Fruit fly (Drosophila melanogaster) whole organism, prepupa: ENCODE results near the gene pyd.

Source experiments
- Blimp-1 ChIP-seq: fragments of 200-800 bp; sonication (Bioruptor generic); optimal IDR thresholded peaks from 3 replicates; lab custom pipeline; 2017; ENCODE audit warnings: missing biosample characterization, missing genetic modification characterization, mild to moderate bottlenecking, moderate library complexity, missing genetic modification reagents
- CG10669 ChIP-seq: fragments of 200-800 bp; sonication (Bioruptor generic); optimal IDR thresholded peaks from 3 replicates; lab custom pipeline; 2018; ENCODE audit warnings: missing biosample characterization, mild to moderate bottlenecking, missing genetic modification characterization, moderate library complexity
- CG11294 ChIP-seq: fragments of 200-800 bp; sonication (Bioruptor generic); IDR thresholded peaks from 2 replicates; pipeline ENCODE4 v1.3.6; 2022; ENCODE audit warnings: missing biosample characterization, missing genetic modification characterization
- CG11902 ChIP-seq: fragments of 200-800 bp; sonication (Bioruptor generic); optimal IDR thresholded peaks from 3 replicates; lab custom pipeline; 2016; ENCODE audit warnings: missing biosample characterization, missing genetic modification characterization
- CG1621 ChIP-seq: fragments of 200-800 bp; sonication (Bioruptor generic); optimal IDR thresholded peaks from 3 replicates; lab custom pipeline; 2018; ENCODE audit warnings: missing biosample characterization, mild to moderate bottlenecking, missing genetic modification characterization
- CG16779 ChIP-seq: fragments of 200-800 bp; sonication (Bioruptor generic); optimal IDR thresholded peaks from 3 replicates; lab custom pipeline; 2017; ENCODE audit warnings: missing biosample characterization, mild to moderate bottlenecking, missing genetic modification characterization
- CG3032 ChIP-seq: fragments of 200-800 bp; optimal IDR thresholded peaks from 2 replicates; lab custom pipeline; 2019; ENCODE audit warnings: missing biosample characterization, mild to moderate bottlenecking, missing genetic modification characterization, moderate library complexity
- CG31627 ChIP-seq: fragments of 200-800 bp; sonication (Bioruptor generic); optimal IDR thresholded peaks from 3 replicates; lab custom pipeline; 2016; ENCODE audit warnings: missing biosample characterization, missing genetic modification characterization
- CG34406 ChIP-seq: fragments of 200-800 bp; sonication (Bioruptor generic); optimal IDR thresholded peaks from 3 replicates; lab custom pipeline; 2016; ENCODE audit warnings: missing biosample characterization, missing genetic modification characterization
- CG3919 ChIP-seq: fragments of 200-800 bp; sonication (Bioruptor generic); optimal IDR thresholded peaks from 3 replicates; lab custom pipeline; 2016; ENCODE audit warnings: missing biosample characterization, missing genetic modification characterization
- CG4318 ChIP-seq: fragments of 200-800 bp; sonication (Bioruptor generic); optimal IDR thresholded peaks from 3 replicates; lab custom pipeline; 2017; ENCODE audit warnings: missing biosample characterization, mild to moderate bottlenecking, missing genetic modification characterization
- CG6163 ChIP-seq: fragments of 200-800 bp; sonication (Bioruptor generic); IDR thresholded peaks from 3 replicates; pipeline ENCODE4 v1.3.6; 2022; ENCODE audit warnings: missing biosample characterization, missing genetic modification characterization
- CG6276 ChIP-seq: fragments of 200-800 bp; sonication (Bioruptor generic); optimal IDR thresholded peaks from 2 replicates; lab custom pipeline; 2017; ENCODE audit warnings: missing biosample characterization, mild to moderate bottlenecking, missing genetic modification characterization
- CG6792 ChIP-seq: fragments of 200-800 bp; sonication (Bioruptor generic); optimal IDR thresholded peaks from 3 replicates; lab custom pipeline; 2016; ENCODE audit warnings: missing biosample characterization, missing genetic modification characterization
- CG6808 ChIP-seq: fragments of 200-800 bp; sonication (Bioruptor generic); optimal IDR thresholded peaks from 3 replicates; lab custom pipeline; 2017; ENCODE audit warnings: missing biosample characterization, missing genetic modification characterization, mild to moderate bottlenecking, moderate library complexity, missing genetic modification reagents
- CG6854 ChIP-seq: fragments of 200-800 bp; sonication (Bioruptor generic); optimal IDR thresholded peaks from 2 replicates; lab custom pipeline; 2017; ENCODE audit warnings: missing biosample characterization, mild to moderate bottlenecking, missing genetic modification characterization
- CG7368 ChIP-seq: fragments of 200-800 bp; sonication (Bioruptor generic); optimal IDR thresholded peaks from 3 replicates; lab custom pipeline; 2016; ENCODE audit warnings: missing biosample characterization, missing genetic modification characterization
- CG8632 ChIP-seq: fragments of 200-800 bp; sonication (Bioruptor generic); optimal IDR thresholded peaks from 3 replicates; lab custom pipeline; 2016; ENCODE audit warnings: missing biosample characterization, missing genetic modification characterization
- CG9139 ChIP-seq: fragments of 200-800 bp; sonication (Bioruptor generic); optimal IDR thresholded peaks from 3 replicates; lab custom pipeline; 2017; ENCODE audit warnings: missing biosample characterization, mild to moderate bottlenecking, missing genetic modification characterization
- Eip75B ChIP-seq: fragments of 200-800 bp; sonication (Bioruptor generic); optimal IDR thresholded peaks from 3 replicates; lab custom pipeline; 2016; ENCODE audit warnings: missing biosample characterization, missing genetic modification characterization
- Eip78C ChIP-seq: fragments of 200-800 bp; sonication (Bioruptor generic); peaks from one replicate; lab custom pipeline; 2016; ENCODE audit warnings: missing biosample characterization, missing genetic modification characterization
- Ets96B ChIP-seq: fragments of 200-800 bp; optimal IDR thresholded peaks from 2 replicates; lab custom pipeline; 2019; ENCODE audit warnings: missing biosample characterization, mild to moderate bottlenecking, missing genetic modification characterization, moderate library complexity
- Hr38 ChIP-seq: sonication (Bioruptor generic); optimal IDR thresholded peaks from 2 replicates; lab custom pipeline; 2016; ENCODE audit warnings: missing biosample characterization, missing genetic modification characterization
- Hr39 ChIP-seq: fragments of 200-800 bp; sonication (Bioruptor generic); optimal IDR thresholded peaks from 2 replicates; lab custom pipeline; 2016; ENCODE audit warnings: missing biosample characterization, missing genetic modification characterization
- Lpt ChIP-seq: fragments of 200-800 bp; sonication (Bioruptor generic); optimal IDR thresholded peaks from 3 replicates; lab custom pipeline; 2016; ENCODE audit warnings: missing biosample characterization, missing genetic modification characterization
- Met ChIP-seq: fragments of 200-800 bp; sonication (Bioruptor generic); optimal IDR thresholded peaks from 3 replicates; lab custom pipeline; 2016; ENCODE audit warnings: missing biosample characterization, missing genetic modification characterization
- Sox102F ChIP-seq: fragments of 200-800 bp; sonication (Bioruptor generic); optimal IDR thresholded peaks from 2 replicates; lab custom pipeline; 2016; ENCODE audit warnings: missing biosample characterization, mild to moderate bottlenecking, missing genetic modification characterization
- Sox14 ChIP-seq: fragments of 200-800 bp; sonication (Bioruptor generic); optimal IDR thresholded peaks from 3 replicates; lab custom pipeline; 2016; ENCODE audit warnings: missing biosample characterization, missing genetic modification characterization
- Sox15 ChIP-seq: fragments of 200-800 bp; sonication (Bioruptor generic); optimal IDR thresholded peaks from 3 replicates; lab custom pipeline; 2016; ENCODE audit warnings: missing biosample characterization, missing genetic modification characterization
- achi ChIP-seq: fragments of 200-800 bp; sonication (Bioruptor generic); optimal IDR thresholded peaks from 3 replicates; lab custom pipeline; 2016; ENCODE audit warnings: missing biosample characterization, missing genetic modification characterization
- dac ChIP-seq: fragments of 200-800 bp; sonication (Bioruptor generic); optimal IDR thresholded peaks from 2 replicates; lab custom pipeline; 2017; ENCODE audit warnings: missing biosample characterization, mild to moderate bottlenecking, missing genetic modification characterization
- dsx ChIP-seq: fragments of 200-800 bp; optimal IDR thresholded peaks from 3 replicates; lab custom pipeline; 2019; ENCODE audit warnings: missing biosample characterization, mild to moderate bottlenecking, missing genetic modification characterization, moderate library complexity; ENCODE audit not compliant: poor library complexity, severe bottlenecking
- eg ChIP-seq: fragments of 200-800 bp; sonication (Bioruptor generic); IDR thresholded peaks from 3 replicates; pipeline ENCODE4 v1.3.6; 2022; ENCODE audit warnings: missing biosample characterization, missing genetic modification characterization
- esn ChIP-seq: fragments of 200-800 bp; sonication (Bioruptor generic); optimal IDR thresholded peaks from 2 replicates; lab custom pipeline; 2016; ENCODE audit warnings: missing biosample characterization, mild to moderate bottlenecking, missing genetic modification characterization, moderate library complexity
- fd85E ChIP-seq: fragments of 200-800 bp; sonication (Bioruptor generic); optimal IDR thresholded peaks from 3 replicates; lab custom pipeline; 2016; ENCODE audit warnings: missing biosample characterization, missing genetic modification characterization
- fkh ChIP-seq: fragments of 200-800 bp; sonication (Bioruptor generic); optimal IDR thresholded peaks from 3 replicates; lab custom pipeline; 2017; ENCODE audit warnings: missing biosample characterization, mild to moderate bottlenecking, missing genetic modification characterization, moderate library complexity
- lz ChIP-seq: fragments of 200-800 bp; sonication (Bioruptor generic); optimal IDR thresholded peaks from 3 replicates; lab custom pipeline; 2016; ENCODE audit warnings: missing biosample characterization, missing genetic modification characterization
- net ChIP-seq: fragments of 200-800 bp; sonication (Bioruptor generic); optimal IDR thresholded peaks from 3 replicates; lab custom pipeline; 2016; ENCODE audit warnings: missing biosample characterization, missing genetic modification characterization
- pdm3 ChIP-seq: fragments of 200-800 bp; sonication (Bioruptor generic); optimal IDR thresholded peaks from 3 replicates; lab custom pipeline; 2016; ENCODE audit warnings: missing biosample characterization, missing genetic modification characterization
- salr ChIP-seq, 2 experiments: fragments of 200-800 bp; sonication (Bioruptor generic); optimal IDR thresholded peaks; 3 replicates each; lab custom pipeline; 2016 to 2018; ENCODE audit warnings: missing biosample characterization in 2 of 2, missing genetic modification characterization in 2 of 2, mild to moderate bottlenecking in 1 of 2
- spab ChIP-seq: fragments of 200-800 bp; sonication (Bioruptor generic); optimal IDR thresholded peaks from 2 replicates; lab custom pipeline; 2017; ENCODE audit warnings: missing biosample characterization, mild to moderate bottlenecking, missing genetic modification characterization, missing genetic modification reagents
- ss ChIP-seq, 2 experiments: fragments of 200-800 bp; sonication (Bioruptor generic); optimal IDR thresholded peaks; 2 replicates in 1 of 2; 3 replicates in 1 of 2; lab custom pipeline; 2017 to 2018; ENCODE audit warnings: mild to moderate bottlenecking in 2 of 2, missing biosample characterization in 2 of 2, missing genetic modification characterization in 2 of 2, moderate library complexity in 1 of 2
- vri ChIP-seq: fragments of 200-800 bp; sonication (Bioruptor generic); optimal IDR thresholded peaks from 3 replicates; lab custom pipeline; 2016; ENCODE audit warnings: missing biosample characterization, mild to moderate bottlenecking, missing genetic modification characterization

The pyd gene

DNA sequence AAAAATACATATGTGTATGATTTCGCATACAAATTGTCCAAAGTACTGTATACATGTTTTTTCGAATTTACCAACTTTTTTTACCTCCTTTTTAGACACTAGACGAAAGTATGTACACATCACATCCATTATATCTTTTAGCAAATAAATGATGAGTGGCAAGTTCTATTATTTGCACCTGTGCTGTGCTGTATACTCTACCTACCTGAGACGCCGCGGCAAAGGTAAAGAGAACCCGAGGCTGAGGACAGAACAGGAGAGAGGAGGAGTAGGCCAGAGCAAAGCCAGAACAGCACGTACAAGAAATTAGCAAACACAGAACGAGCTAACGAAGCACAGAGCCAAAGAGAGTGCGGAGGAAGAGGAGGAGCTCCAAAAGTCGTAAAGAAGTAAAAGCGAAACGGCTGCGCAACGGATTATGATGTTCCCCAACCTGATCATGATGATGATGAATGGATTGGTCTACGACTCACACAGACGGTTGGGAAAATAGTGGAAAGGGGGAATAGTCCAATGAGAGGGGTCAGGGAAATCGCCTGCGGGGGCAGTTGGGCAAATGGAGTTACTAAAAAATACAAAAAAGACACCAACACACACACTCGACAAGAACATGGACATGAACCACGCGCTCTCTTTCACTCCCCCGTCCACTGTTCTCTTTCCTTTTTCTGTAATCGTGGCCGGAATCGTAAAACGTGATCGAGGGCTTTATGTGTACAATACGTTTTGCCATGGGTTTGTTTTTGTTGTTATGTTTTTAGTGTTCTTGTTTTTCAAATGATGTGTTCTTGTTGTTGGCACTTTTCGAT is 3.7 kb downstream of the pyd start (continued):
- TF ChIP-seq Met (GFP tag; lab: Kevin White, UChicago) = peak; percentile 86
- TF ChIP-seq Hr39 (GFP tag; lab: Kevin White, UChicago) = peak; percentile 88
- peak; percentile 91 for TF ChIP-seq Lpt
- peak; percentile 85 for TF ChIP-seq achi (GFP tag; lab: Kevin White, UChicago)
- TF ChIP-seq spab (GFP tag; lab: Kevin White, UChicago) = peak; percentile 91
- TF ChIP-seq CG7368 (GFP tag; lab: Kevin White, UChicago) = peak; percentile 64
- no peak for TF ChIP-seq Hr38 (GFP tag; lab: Kevin White, UChicago)
- peak; percentile 65 for TF ChIP-seq dsx (GFP tag; lab: Kevin White, UChicago)
- TF ChIP-seq Sox102F (GFP tag; lab: Kevin White, UChicago) = peak; percentile 75
- peak; percentile 71 for TF ChIP-seq dac (GFP tag; lab: Kevin White, UChicago)
- peak; percentile 73 for TF ChIP-seq CG11294
- TF ChIP-seq Ets96B = peak; percentile 94
- peak; percentile 30 for TF ChIP-seq CG6854 (GFP tag; lab: Kevin White, UChicago)
- peak; percentile 90 for TF ChIP-seq Eip75B (GFP tag; lab: Kevin White, UChicago)
- peak; percentile 88 for TF ChIP-seq Sox14 (GFP tag; lab: Kevin White, UChicago)
- TF ChIP-seq CG6276 = peak; percentile 69
- peak; percentile 68 for TF ChIP-seq net (GFP tag; lab: Kevin White, UChicago)
- peak; percentile 55 for TF ChIP-seq fd85E
- TF ChIP-seq CG4318 (GFP tag; lab: Kevin White, UChicago) = peak; percentile 57
- TF ChIP-seq Blimp-1 (GFP tag; lab: Kevin White, UChicago) = peak; percentile 70
- TF ChIP-seq CG8632 (GFP tag; lab: Kevin White, UChicago) = peak; percentile 74
- peak; percentile 73 for TF ChIP-seq CG34406
- TF ChIP-seq CG6792 (GFP tag; lab: Kevin White, UChicago) = peak; percentile 80
- peak; percentile 90 for TF ChIP-seq esn (GFP tag; lab: Kevin White, UChicago)
- peak; percentile 51; the same call in 2 of the 3 replicates for TF ChIP-seq CG6163 (GFP tag; lab: Robert Waterston, UW)
- TF ChIP-seq CG3919 (GFP tag; lab: Kevin White, UChicago) = peak; percentile 89
- TF ChIP-seq vri = peak; percentile 45
- TF ChIP-seq ss (GFP tag; optimal IDR thresholded peaks at IDR 0.05; lab: Kevin White, UChicago) = peak; percentile 32 to 36
- TF ChIP-seq CG31627 = peak; percentile 87
- peak; percentile 63 for TF ChIP-seq CG11902 (GFP tag; lab: Kevin White, UChicago)
- peak; percentile 86 for TF ChIP-seq lz
- peak; percentile 87 for TF ChIP-seq CG1621 (tag; lab: Kevin White, UChicago)
- peak; percentile 70 for TF ChIP-seq Sox15
- TF ChIP-seq pdm3 = peak; percentile 87

DNA sequence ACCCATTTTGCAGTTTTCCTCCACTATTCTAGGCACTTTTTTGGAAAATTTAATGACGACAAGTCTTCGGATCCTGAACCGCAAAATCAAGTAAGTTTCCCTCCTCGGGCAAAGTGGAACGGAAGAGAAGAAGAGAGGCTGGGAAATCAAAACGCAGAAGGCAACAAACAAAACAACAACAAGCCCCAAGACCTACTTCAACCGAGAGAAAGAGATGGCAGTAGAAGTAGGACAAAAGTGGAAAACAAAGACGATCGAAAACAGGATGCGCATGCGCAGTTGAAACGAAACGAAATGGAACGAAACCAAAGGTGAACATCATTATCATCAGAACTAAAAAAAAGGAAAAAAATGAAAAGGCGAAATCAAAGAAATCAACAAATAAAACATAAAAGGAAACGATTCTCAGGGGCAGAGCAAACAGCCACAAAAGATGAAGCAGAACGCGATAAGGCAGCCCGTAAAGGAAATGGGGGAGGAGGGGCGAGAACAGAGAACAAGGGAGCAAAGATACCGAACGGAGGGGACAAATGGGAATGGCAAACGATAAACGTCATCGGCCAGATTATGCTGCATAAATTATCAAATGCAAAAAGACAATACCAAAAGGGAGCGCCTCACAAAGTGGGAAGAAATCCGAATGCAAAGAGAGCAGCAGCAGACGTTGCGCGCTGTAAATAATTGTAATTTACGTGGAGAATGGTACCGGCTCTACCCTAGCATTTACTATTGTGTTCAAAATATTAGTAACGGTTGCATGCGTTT is 4.5 kb downstream of the pyd start:
- TF ChIP-seq Eip78C (GFP tag; lab: Kevin White, UChicago) (no peak), CG7368 (GFP tag; lab: Kevin White, UChicago) (no peak), spab (GFP tag; lab: Kevin White, UChicago) (peak; percentile 78), CG10669 (GFP tag; lab: Kevin White, UChicago) (peak; percentile 76), CG3032 (peak; percentile 53), salr (GFP tag; optimal IDR thresholded peaks at IDR 0.05; lab: Kevin White, UChicago) (peak in 1 of 2 experiments; percentile 23), CG9139 (GFP tag; lab: Kevin White, UChicago) (peak; percentile 96), Ets96B (peak; percentile 78), eg (peak; percentile 7; the same call in 1 of the 3 replicates), vri (no peak), dsx (GFP tag; lab: Kevin White, UChicago) (peak; percentile 75), ss (GFP tag; optimal IDR thresholded peaks at IDR 0.05; lab: Kevin White, UChicago) (peak; percentile 89 to 94), CG6854 (GFP tag; lab: Kevin White, UChicago) (peak; percentile 92), fkh (GFP tag; lab: Kevin White, UChicago) (no peak), CG11902 (GFP tag; lab: Kevin White, UChicago) (no peak), CG16779 (tag; lab: Kevin White, UChicago) (peak; percentile 59), Sox15 (no peak), CG6808 (GFP tag; lab: Kevin White, UChicago) (peak; percentile 70), CG1621 (tag; lab: Kevin White, UChicago) (peak; percentile 69), CG6163 (GFP tag; lab: Robert Waterston, UW) (peak; percentile 85)
